Worm (Caenorhabditis elegans): ENCODE measurements around the gene T10B5.4.

Gene T10B5.4

ce11 chrV:1920105-1920504 lies 48.5 kb upstream of the T10B5.4 start, which contains the start of gene Y32G9A.12:
TSS of gene Y32G9A.12 (minus strand) at chrV:1920205.
- no peak for TF ChIP-seq peb-1 (tag; optimal IDR thresholded peaks at IDR 0.05)
- TF ChIP-seq crh-2 (tag; optimal IDR thresholded peaks at IDR 0.05) = no peak
- no peak for TF ChIP-seq mbf-1 (tag; optimal IDR thresholded peaks at IDR 0.05)
- TF ChIP-seq nhr-6 (tag; optimal IDR thresholded peaks at IDR 0.05) = no peak
- TF ChIP-seq ZK546.5 (tag; optimal IDR thresholded peaks at IDR 0.05) = no peak
- TF ChIP-seq dmd-4 (tag; optimal IDR thresholded peaks at IDR 0.05) = no peak
- TF ChIP-seq unc-55 (GFP tag; optimal IDR thresholded peaks at IDR 0.05) = no peak
- no peak for TF ChIP-seq unc-39 (tag; optimal IDR thresholded peaks at IDR 0.05)
- no peak for TF ChIP-seq unc-62 (GFP tag; optimal IDR thresholded peaks at IDR 0.05)
- no peak for TF ChIP-seq elt-1 (tag; optimal IDR thresholded peaks at IDR 0.05)
- TF ChIP-seq sma-3 (GFP tag; optimal IDR thresholded peaks at IDR 0.05) = no peak
- no peak for TF ChIP-seq mdl-1 (tag; optimal IDR thresholded peaks at IDR 0.05)
- TF ChIP-seq elt-3 (tag; optimal IDR thresholded peaks at IDR 0.05) = no peak
- TF ChIP-seq lin-13 (GFP tag; optimal IDR thresholded peaks at IDR 0.05) = no peak
- no peak for TF ChIP-seq nhr-21 (tag; optimal IDR thresholded peaks at IDR 0.05)
- no peak for TF ChIP-seq zag-1 (tag; optimal IDR thresholded peaks at IDR 0.05)
- no peak for TF ChIP-seq gmeb-1 (tag; optimal IDR thresholded peaks at IDR 0.05)
- no peak for TF ChIP-seq aly-2 (tag; optimal IDR thresholded peaks at IDR 0.05)

DNA sequence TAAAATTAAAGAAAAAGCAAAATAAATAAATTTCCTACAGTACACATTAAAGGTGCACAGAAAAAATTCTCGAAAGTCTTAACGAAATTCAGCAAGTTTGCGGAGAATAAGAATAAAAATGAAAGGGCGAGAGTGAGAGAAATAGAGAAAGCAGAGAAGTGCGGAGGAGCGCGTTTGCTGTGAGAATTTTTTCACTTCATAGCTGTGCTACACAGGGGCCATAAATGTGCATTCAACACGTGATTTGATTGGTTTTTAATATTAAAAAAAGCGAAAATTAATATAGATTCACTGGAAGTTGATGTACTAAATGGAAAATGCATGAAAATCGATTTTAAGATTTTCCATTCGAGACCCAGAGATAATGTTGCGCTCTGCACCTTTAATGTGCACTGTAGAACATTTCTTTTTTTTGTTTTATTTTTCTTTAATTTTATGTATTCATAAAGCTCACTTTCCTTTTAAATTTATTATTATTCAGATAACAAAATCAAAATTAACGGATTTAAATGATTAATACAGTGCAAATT lies 46.5 kb upstream of the T10B5.4 start, which contains the start of gene Y32G9A.2:
Y32G9A.2 (plus strand) TSS at position 480 of the 530 bp plus-strand sequence.
- TF ChIP-seq C34F6.9 (tag; optimal IDR thresholded peaks at IDR 0.05) (peak; percentile 67), sem-4 (tag; optimal IDR thresholded peaks at IDR 0.05) (no peak), gmeb-1 (tag; optimal IDR thresholded peaks at IDR 0.05) (peak; percentile 41), ceh-16 (tag; optimal IDR thresholded peaks at IDR 0.05) (no peak), lin-13 (GFP tag; optimal IDR thresholded peaks at IDR 0.05) (peak; percentile 34), nhr-11 (tag; optimal IDR thresholded peaks at IDR 0.05) (no peak), blmp-1 (tag; optimal IDR thresholded peaks at IDR 0.05; ENCODE audit: insufficient read depth) (no peak), crh-2 (tag; optimal IDR thresholded peaks at IDR 0.05) (no peak), nhr-237 (tag; optimal IDR thresholded peaks at IDR 0.05) (no peak), nhr-129 (tag; optimal IDR thresholded peaks at IDR 0.05) (peak; percentile 50), egl-27 (tag; optimal IDR thresholded peaks at IDR 0.05) (no peak), unc-55 (GFP tag; optimal IDR thresholded peaks at IDR 0.05) (peak; percentile 62), lsy-2 (tag; optimal IDR thresholded peaks at IDR 0.05) (no peak), sma-3 (GFP tag; optimal IDR thresholded peaks at IDR 0.05) (no peak), ztf-1 (GFP tag; conservative IDR thresholded peaks at IDR 0.05) (no peak), dmd-4 (tag; optimal IDR thresholded peaks at IDR 0.05) (no peak), lin-39 (tag; optimal IDR thresholded peaks at IDR 0.05) (no peak), fos-1 (tag; optimal IDR thresholded peaks at IDR 0.05) (no peak), unc-62 (GFP tag; optimal IDR thresholded peaks at IDR 0.05) (no peak), ama-1 (optimal IDR thresholded peaks at IDR 0.05) (no peak), aly-2 (tag; optimal IDR thresholded peaks at IDR 0.05) (no peak), nhr-77 (tag; optimal IDR thresholded peaks at IDR 0.05) (no peak), nhr-21 (tag; optimal IDR thresholded peaks at IDR 0.05) (no peak), nhr-10 (tag; optimal IDR thresholded peaks at IDR 0.05) (no peak), mdl-1 (tag; optimal IDR thresholded peaks at IDR 0.05) (no peak)

DNA sequence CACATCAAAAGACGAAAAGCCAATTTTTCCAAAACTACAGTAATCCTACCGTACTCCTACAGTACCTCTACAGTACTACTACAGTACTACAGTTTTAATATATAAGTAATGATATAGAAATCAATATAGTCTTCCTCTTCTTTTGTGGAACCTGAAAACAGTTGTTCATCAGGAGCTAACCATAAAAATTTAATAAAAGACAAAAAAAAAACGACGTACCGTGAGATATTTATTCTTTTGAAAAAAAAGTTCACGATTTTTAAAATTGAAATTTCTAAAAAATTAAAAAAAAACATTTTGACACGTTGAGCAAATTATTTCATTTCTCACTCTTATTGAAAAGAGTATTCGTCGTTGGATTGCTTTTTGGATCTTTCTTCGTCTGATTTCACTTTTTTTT lies 39.5 kb upstream of the T10B5.4 start, which contains the start of gene Y32G9A.3:
Y32G9A.3 (plus strand) TSS at position 301 of the 400 bp plus-strand sequence.
- TF ChIP-seq ztf-11 (tag; optimal IDR thresholded peaks at IDR 0.05) = no peak
- TF ChIP-seq crh-2 (tag; optimal IDR thresholded peaks at IDR 0.05) = no peak
- TF ChIP-seq zag-1 (tag; optimal IDR thresholded peaks at IDR 0.05) = no peak
- no peak for TF ChIP-seq sem-4 (tag; optimal IDR thresholded peaks at IDR 0.05)
- TF ChIP-seq nhr-11 (tag; optimal IDR thresholded peaks at IDR 0.05) = no peak
- TF ChIP-seq elt-3 (tag; optimal IDR thresholded peaks at IDR 0.05) = no peak
- no peak for TF ChIP-seq elt-1 (tag; optimal IDR thresholded peaks at IDR 0.05)
- no peak for TF ChIP-seq aly-2 (tag; optimal IDR thresholded peaks at IDR 0.05)
- no peak for TF ChIP-seq F13H6.1 (tag; optimal IDR thresholded peaks at IDR 0.05)
- no peak for TF ChIP-seq C34F6.9 (tag; optimal IDR thresholded peaks at IDR 0.05)
- TF ChIP-seq snpc-4 (tag; optimal IDR thresholded peaks at IDR 0.05) = no peak

- TF ChIP-seq nhr-237 (tag; optimal IDR thresholded peaks at IDR 0.05) (no peak), nhr-77 (tag; optimal IDR thresholded peaks at IDR 0.05) (no peak), ztf-11 (tag; optimal IDR thresholded peaks at IDR 0.05) (no peak)
Measured at ce11 chrV:1908542-1908941, 36.9 kb upstream of the T10B5.4 start, which contains the start of gene srp-3. TSS of gene srp-3 (plus strand) at chrV:1908842.
